Fruit fly (Drosophila melanogaster) whole organism, prepupa: Measurements from ENCODE around the gene Wwox.

Source experiments
- Blimp-1 ChIP-seq: fragments of 200-800 bp; sonication (Bioruptor generic); optimal IDR thresholded peaks from 3 replicates; lab custom pipeline; 2017; ENCODE audit warnings: missing biosample characterization, missing genetic modification characterization, mild to moderate bottlenecking, moderate library complexity, missing genetic modification reagents
- CG10669 ChIP-seq: fragments of 200-800 bp; sonication (Bioruptor generic); optimal IDR thresholded peaks from 3 replicates; lab custom pipeline; 2018; ENCODE audit warnings: missing biosample characterization, mild to moderate bottlenecking, missing genetic modification characterization, moderate library complexity
- CG11294 ChIP-seq: fragments of 200-800 bp; sonication (Bioruptor generic); IDR thresholded peaks from 2 replicates; pipeline ENCODE4 v1.3.6; 2022; ENCODE audit warnings: missing biosample characterization, missing genetic modification characterization
- CG11762 ChIP-seq: fragments of 200-800 bp; sonication (Bioruptor generic); optimal IDR thresholded peaks from 3 replicates; lab custom pipeline; 2016; ENCODE audit warnings: missing biosample characterization, missing genetic modification characterization; ENCODE audit not compliant: insufficient read depth
- CG11902 ChIP-seq: fragments of 200-800 bp; sonication (Bioruptor generic); optimal IDR thresholded peaks from 3 replicates; lab custom pipeline; 2016; ENCODE audit warnings: missing biosample characterization, missing genetic modification characterization
- CG15336 ChIP-seq: fragments of 200-800 bp; sonication (Bioruptor generic); IDR thresholded peaks from 2 replicates; pipeline ENCODE4 v1.3.6; 2022; ENCODE audit warnings: missing biosample characterization, missing genetic modification characterization
- CG1621 ChIP-seq: fragments of 200-800 bp; sonication (Bioruptor generic); optimal IDR thresholded peaks from 3 replicates; lab custom pipeline; 2018; ENCODE audit warnings: missing biosample characterization, mild to moderate bottlenecking, missing genetic modification characterization
- CG31627 ChIP-seq: fragments of 200-800 bp; sonication (Bioruptor generic); optimal IDR thresholded peaks from 3 replicates; lab custom pipeline; 2016; ENCODE audit warnings: missing biosample characterization, missing genetic modification characterization
- CG4318 ChIP-seq: fragments of 200-800 bp; sonication (Bioruptor generic); optimal IDR thresholded peaks from 3 replicates; lab custom pipeline; 2017; ENCODE audit warnings: missing biosample characterization, mild to moderate bottlenecking, missing genetic modification characterization
- CG6163 ChIP-seq: fragments of 200-800 bp; sonication (Bioruptor generic); IDR thresholded peaks from 3 replicates; pipeline ENCODE4 v1.3.6; 2022; ENCODE audit warnings: missing biosample characterization, missing genetic modification characterization
- CG6792 ChIP-seq: fragments of 200-800 bp; sonication (Bioruptor generic); optimal IDR thresholded peaks from 3 replicates; lab custom pipeline; 2016; ENCODE audit warnings: missing biosample characterization, missing genetic modification characterization
- CG6808 ChIP-seq: fragments of 200-800 bp; sonication (Bioruptor generic); optimal IDR thresholded peaks from 3 replicates; lab custom pipeline; 2017; ENCODE audit warnings: missing biosample characterization, missing genetic modification characterization, mild to moderate bottlenecking, moderate library complexity, missing genetic modification reagents
- CG6854 ChIP-seq: fragments of 200-800 bp; sonication (Bioruptor generic); optimal IDR thresholded peaks from 2 replicates; lab custom pipeline; 2017; ENCODE audit warnings: missing biosample characterization, mild to moderate bottlenecking, missing genetic modification characterization
- CG8119 ChIP-seq: fragments of 200-800 bp; sonication (Bioruptor generic); IDR thresholded peaks from 3 replicates; pipeline ENCODE4 v1.3.6; 2022; ENCODE audit warnings: missing biosample characterization, missing genetic modification characterization
- CG8632 ChIP-seq: fragments of 200-800 bp; sonication (Bioruptor generic); optimal IDR thresholded peaks from 3 replicates; lab custom pipeline; 2016; ENCODE audit warnings: missing biosample characterization, missing genetic modification characterization
- Eip75B ChIP-seq: fragments of 200-800 bp; sonication (Bioruptor generic); optimal IDR thresholded peaks from 3 replicates; lab custom pipeline; 2016; ENCODE audit warnings: missing biosample characterization, missing genetic modification characterization
- Eip78C ChIP-seq: fragments of 200-800 bp; sonication (Bioruptor generic); peaks from one replicate; lab custom pipeline; 2016; ENCODE audit warnings: missing biosample characterization, missing genetic modification characterization
- Eip93F ChIP-seq: fragments of 200-800 bp; sonication (Bioruptor generic); optimal IDR thresholded peaks from 2 replicates; lab custom pipeline; 2016; ENCODE audit warnings: missing biosample characterization, mild to moderate bottlenecking, missing genetic modification characterization
- Ets21C ChIP-seq: fragments of 200-800 bp; sonication (Bioruptor generic); optimal IDR thresholded peaks from 3 replicates; lab custom pipeline; 2016; ENCODE audit warnings: missing biosample characterization, missing genetic modification characterization
- Gug ChIP-seq: fragments of 200-800 bp; sonication (Bioruptor generic); IDR thresholded peaks from 2 replicates; pipeline ENCODE4 v1.3.6; 2022; ENCODE audit warnings: missing biosample characterization, missing genetic modification characterization
- Hr39 ChIP-seq: fragments of 200-800 bp; sonication (Bioruptor generic); optimal IDR thresholded peaks from 2 replicates; lab custom pipeline; 2016; ENCODE audit warnings: missing biosample characterization, missing genetic modification characterization
- Hr4 ChIP-seq: fragments of 200-800 bp; sonication (Bioruptor generic); optimal IDR thresholded peaks from 3 replicates; lab custom pipeline; 2016; ENCODE audit warnings: missing biosample characterization, missing genetic modification characterization
- Smox ChIP-seq: fragments of 200-800 bp; sonication (Bioruptor generic); optimal IDR thresholded peaks from 3 replicates; lab custom pipeline; 2016; ENCODE audit warnings: missing biosample characterization, missing genetic modification characterization
- Sox14 ChIP-seq: fragments of 200-800 bp; sonication (Bioruptor generic); optimal IDR thresholded peaks from 3 replicates; lab custom pipeline; 2016; ENCODE audit warnings: missing biosample characterization, missing genetic modification characterization
- Sox15 ChIP-seq: fragments of 200-800 bp; sonication (Bioruptor generic); optimal IDR thresholded peaks from 3 replicates; lab custom pipeline; 2016; ENCODE audit warnings: missing biosample characterization, missing genetic modification characterization
- achi ChIP-seq: fragments of 200-800 bp; sonication (Bioruptor generic); optimal IDR thresholded peaks from 3 replicates; lab custom pipeline; 2016; ENCODE audit warnings: missing biosample characterization, missing genetic modification characterization
- cyc ChIP-seq: fragments of 200-800 bp; sonication (Bioruptor generic); optimal IDR thresholded peaks from 3 replicates; lab custom pipeline; 2016; ENCODE audit warnings: missing biosample characterization, missing genetic modification characterization
- dac ChIP-seq: fragments of 200-800 bp; sonication (Bioruptor generic); optimal IDR thresholded peaks from 2 replicates; lab custom pipeline; 2017; ENCODE audit warnings: missing biosample characterization, mild to moderate bottlenecking, missing genetic modification characterization
- dsx ChIP-seq: fragments of 200-800 bp; optimal IDR thresholded peaks from 3 replicates; lab custom pipeline; 2019; ENCODE audit warnings: missing biosample characterization, mild to moderate bottlenecking, missing genetic modification characterization, moderate library complexity; ENCODE audit not compliant: poor library complexity, severe bottlenecking
- eg ChIP-seq: fragments of 200-800 bp; sonication (Bioruptor generic); IDR thresholded peaks from 3 replicates; pipeline ENCODE4 v1.3.6; 2022; ENCODE audit warnings: missing biosample characterization, missing genetic modification characterization
- esn ChIP-seq: fragments of 200-800 bp; sonication (Bioruptor generic); optimal IDR thresholded peaks from 2 replicates; lab custom pipeline; 2016; ENCODE audit warnings: missing biosample characterization, mild to moderate bottlenecking, missing genetic modification characterization, moderate library complexity
- fkh ChIP-seq: fragments of 200-800 bp; sonication (Bioruptor generic); optimal IDR thresholded peaks from 3 replicates; lab custom pipeline; 2017; ENCODE audit warnings: missing biosample characterization, mild to moderate bottlenecking, missing genetic modification characterization, moderate library complexity
- lz ChIP-seq: fragments of 200-800 bp; sonication (Bioruptor generic); optimal IDR thresholded peaks from 3 replicates; lab custom pipeline; 2016; ENCODE audit warnings: missing biosample characterization, missing genetic modification characterization
- net ChIP-seq: fragments of 200-800 bp; sonication (Bioruptor generic); optimal IDR thresholded peaks from 3 replicates; lab custom pipeline; 2016; ENCODE audit warnings: missing biosample characterization, missing genetic modification characterization
- salr ChIP-seq, 2 experiments: fragments of 200-800 bp; sonication (Bioruptor generic); optimal IDR thresholded peaks; 3 replicates each; lab custom pipeline; 2016 to 2018; ENCODE audit warnings: missing biosample characterization in 2 of 2, missing genetic modification characterization in 2 of 2, mild to moderate bottlenecking in 1 of 2
- svp ChIP-seq: fragments of 200-800 bp; sonication (Bioruptor generic); peaks from one replicate; lab custom pipeline; 2016; ENCODE audit warnings: missing biosample characterization, missing genetic modification characterization
- vri ChIP-seq: fragments of 200-800 bp; sonication (Bioruptor generic); optimal IDR thresholded peaks from 3 replicates; lab custom pipeline; 2016; ENCODE audit warnings: missing biosample characterization, mild to moderate bottlenecking, missing genetic modification characterization

Wwox gene

DNA sequence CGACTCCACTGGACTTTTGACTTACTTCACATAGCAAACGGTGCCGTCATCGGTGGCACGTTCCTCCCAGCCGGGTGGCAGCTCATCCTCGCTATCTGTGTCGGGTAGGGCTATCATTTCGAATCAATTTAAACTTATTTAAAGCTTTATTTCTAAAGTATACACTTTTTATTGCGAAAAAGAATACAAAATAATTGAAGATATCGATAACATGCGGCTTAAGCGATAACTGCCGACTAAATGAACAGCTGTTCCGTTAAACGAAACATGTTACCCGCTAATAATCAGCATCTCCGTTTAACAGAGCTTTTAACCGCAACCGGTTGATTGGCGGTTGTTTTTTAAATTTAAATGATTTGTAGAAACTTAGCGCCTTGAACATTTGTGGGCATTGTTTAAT lies at the start of gene Wwox:
Wwox (minus strand) TSS at position 215 of the 400 bp plus-strand sequence.
- TF ChIP-seq Ets21C (no peak), Eip78C (peak; percentile 43), svp (GFP tag; lab: Kevin White, UChicago) (peak; percentile 64), salr (GFP tag; optimal IDR thresholded peaks at IDR 0.05; lab: Kevin White, UChicago) (no peak), dsx (GFP tag; lab: Kevin White, UChicago) (peak; percentile 51)

- TF ChIP-seq Blimp-1 (GFP tag; lab: Kevin White, UChicago) (peak; percentile 100), CG11294 (GFP tag; lab: Robert Waterston, UW) (no peak)
These were observed 39.2 kb upstream of the Wwox start, which contains the start of gene Megf8 for dm6 chr2L:8043282-8043668. Gene Megf8 (plus strand): TSS chr2L:8043471.

DNA sequence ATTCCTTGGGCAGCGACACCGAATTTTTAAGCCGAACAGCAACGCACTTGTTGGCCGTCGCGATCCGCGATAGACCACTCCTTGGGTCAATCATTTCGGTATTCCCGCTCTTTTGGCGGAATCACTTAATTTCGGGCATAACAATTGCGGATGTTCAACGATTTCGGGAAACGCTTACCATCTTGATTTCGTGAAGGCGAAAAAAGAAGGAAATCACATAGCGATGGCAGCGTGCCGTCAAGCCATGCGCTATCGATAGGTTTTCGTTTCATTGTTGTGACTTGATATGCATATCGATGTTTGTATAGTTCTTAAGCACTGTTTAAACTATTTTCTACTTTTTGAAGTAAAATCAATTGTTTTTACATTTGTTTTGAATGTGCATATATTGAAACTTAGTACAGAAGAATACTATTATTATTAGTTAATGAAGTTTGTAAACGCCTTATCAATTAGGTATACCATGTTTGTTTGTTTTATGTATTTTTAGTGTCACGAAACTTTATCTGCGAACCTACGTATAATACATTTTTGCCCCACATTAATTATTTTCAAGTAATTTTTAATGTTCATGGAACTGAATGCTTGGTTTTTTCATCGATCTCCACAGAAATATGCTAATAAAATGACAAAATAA lies 38.7 kb upstream of the Wwox start, which contains the start of gene RpL36A:
RpL36A (minus strand) TSS at position 265 of the 637 bp plus-strand sequence.
- peak; percentile 39 for TF ChIP-seq CG1621 (tag; lab: Kevin White, UChicago)
- peak; percentile 59 for TF ChIP-seq CG31627 (GFP tag; lab: Kevin White, UChicago)
- TF ChIP-seq salr (GFP tag; optimal IDR thresholded peaks at IDR 0.05; lab: Kevin White, UChicago), result peak in 1 of 2 experiments; percentile 6
- peak; percentile 32; the same call in 2 of the 3 replicates for TF ChIP-seq CG6163
- no peak for TF ChIP-seq fkh (GFP tag; lab: Kevin White, UChicago)
- peak; percentile 65 for TF ChIP-seq esn (GFP tag; lab: Kevin White, UChicago)
- no peak for TF ChIP-seq CG11762 (GFP tag; lab: Kevin White, UChicago)
- TF ChIP-seq CG6854 (GFP tag; lab: Kevin White, UChicago), result peak; percentile 65
- TF ChIP-seq achi, result peak; percentile 100
- peak; percentile 32 for TF ChIP-seq cyc
- no peak for TF ChIP-seq CG6792 (GFP tag; lab: Kevin White, UChicago)
- TF ChIP-seq lz (GFP tag; lab: Kevin White, UChicago), result peak; percentile 55
- TF ChIP-seq eg, result peak; percentile 60; the same call in 2 of the 3 replicates

DNA sequence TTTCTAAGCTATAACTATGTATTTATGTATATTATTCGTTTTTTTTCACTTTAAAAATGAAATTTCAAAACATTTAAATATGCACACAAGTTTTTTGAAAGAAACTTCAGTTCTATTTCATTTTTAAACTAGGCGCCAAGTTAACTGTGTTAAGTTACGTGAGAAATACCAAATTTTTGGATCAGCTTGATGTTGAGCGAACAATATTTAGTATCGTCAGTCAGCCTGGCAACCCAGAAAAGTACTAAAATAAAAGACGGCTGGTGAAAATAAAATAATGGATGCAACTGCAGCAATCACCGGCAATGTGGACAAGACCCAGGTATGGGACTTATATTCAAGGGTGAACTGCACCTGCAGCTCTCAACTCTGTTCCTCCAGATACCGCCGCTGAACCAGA lies 36.8 kb upstream of the Wwox start, which contains the start of gene CCDC53:
CCDC53 (plus strand) TSS at position 235 of the 400 bp plus-strand sequence.
- no peak for TF ChIP-seq Hr4 (GFP tag; lab: Kevin White, UChicago)
- no peak for TF ChIP-seq Sox15 (GFP tag; lab: Kevin White, UChicago)
- no peak for TF ChIP-seq esn (GFP tag; lab: Kevin White, UChicago)
- TF ChIP-seq Smox (GFP tag; lab: Kevin White, UChicago), result no peak
- TF ChIP-seq Eip75B (GFP tag; lab: Kevin White, UChicago), result no peak
- no peak for TF ChIP-seq CG15336 (GFP tag; lab: Robert Waterston, UW)
- TF ChIP-seq cyc, result no peak
- no peak for TF ChIP-seq achi
- TF ChIP-seq Hr39, result no peak
- TF ChIP-seq dac (GFP tag; lab: Kevin White, UChicago), result no peak
- TF ChIP-seq CG8119, result no peak
- TF ChIP-seq net (GFP tag; lab: Kevin White, UChicago), result no peak

- TF ChIP-seq Gug (GFP tag; lab: Robert Waterston, UW), result no peak
- no peak for TF ChIP-seq CG11902
- no peak for TF ChIP-seq dac (GFP tag; lab: Kevin White, UChicago)
- no peak for TF ChIP-seq vri (GFP tag; lab: Kevin White, UChicago)
- TF ChIP-seq lz (GFP tag; lab: Kevin White, UChicago), result no peak
- no peak for TF ChIP-seq CG10669 (GFP tag; lab: Kevin White, UChicago)
- TF ChIP-seq eg, result no peak
- TF ChIP-seq svp (GFP tag; lab: Kevin White, UChicago), result no peak
- TF ChIP-seq CG6808, result no peak
- no peak for TF ChIP-seq Eip93F (GFP tag; lab: Kevin White, UChicago)
- TF ChIP-seq CG8632 (GFP tag; lab: Kevin White, UChicago), result no peak
- TF ChIP-seq Eip75B (GFP tag; lab: Kevin White, UChicago), result no peak
- TF ChIP-seq Sox14 (GFP tag; lab: Kevin White, UChicago), result no peak
- TF ChIP-seq salr (GFP tag; optimal IDR thresholded peaks at IDR 0.05; lab: Kevin White, UChicago), result no peak
- TF ChIP-seq CG4318 (GFP tag; lab: Kevin White, UChicago), result no peak
- TF ChIP-seq CG11762 (GFP tag; lab: Kevin White, UChicago), result no peak
These were observed 35.6 kb upstream of the Wwox start, which contains the start of gene CG7367 for dm6 chr2L:8039688-8040087. Gene CG7367 (minus strand): TSS chr2L:8039788.
